Fruit fly (Drosophila melanogaster) S2 (cell line): ENCODE results near the gene Lmpt.

Experiments
- CG8478 ChIP-seq: fragments of >200 bp; optimal IDR thresholded peaks from 2 replicates; lab custom pipeline; 2018
- CTCF ChIP-seq, 2 experiments: fragments of >200 bp; optimal IDR thresholded peaks; 2 replicates each; lab custom pipeline; 2018

DNA sequence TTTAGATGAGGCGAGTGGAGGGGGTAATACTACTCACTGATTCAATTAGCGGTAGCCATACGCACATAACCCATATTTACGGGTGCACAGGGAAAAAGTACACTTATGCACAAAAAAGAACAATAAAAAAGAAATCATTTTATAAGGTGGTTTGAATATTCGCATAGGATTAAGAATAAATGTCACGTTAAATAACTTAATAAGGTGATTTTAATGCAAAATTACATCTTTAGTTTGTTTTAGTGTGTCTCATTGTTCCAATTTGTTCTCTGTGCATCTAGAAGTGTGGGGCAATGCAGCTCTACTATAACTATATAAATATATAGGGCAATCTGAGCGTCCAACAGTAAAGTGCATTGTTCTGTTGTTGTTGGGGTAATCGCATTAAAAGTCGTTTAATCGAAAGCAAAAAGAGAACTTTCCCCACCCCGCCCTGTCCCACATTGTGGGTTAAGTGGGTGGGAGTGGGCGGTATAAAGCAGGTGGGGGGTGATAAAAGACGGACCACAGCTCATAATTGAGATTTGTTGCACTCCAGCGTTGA is 27.7 kb downstream of the Lmpt start:
- TF ChIP-seq CG8478 (lab: Kevin White, UChicago) (no peak), CTCF (optimal IDR thresholded peaks at IDR 0.05; lab: Kevin White, UChicago) (no peak)
